Fruit fly (Drosophila melanogaster): Measurements from ENCODE around the gene CG3168.

- TF ChIP-seq cnc (optimal IDR thresholded peaks at IDR 0.05) (no peak), CG1620 (GFP tag; optimal IDR thresholded peaks at IDR 0.05) (no peak), kay (GFP tag; ENCODE audit: borderline replicate concordance) (no peak), CG33017 (tag; optimal IDR thresholded peaks at IDR 0.05) (no peak), toe (GFP tag; optimal IDR thresholded peaks at IDR 0.05) (no peak), Mnt (GFP tag; optimal IDR thresholded peaks at IDR 0.05) (no peak), CG11617 (GFP tag; optimal IDR thresholded peaks at IDR 0.05) (no peak), Clk (GFP tag; optimal IDR thresholded peaks at IDR 0.05) (no peak), CG14711 (tag; optimal IDR thresholded peaks at IDR 0.05) (no peak), ovo (GFP tag; optimal IDR thresholded peaks at IDR 0.05) (no peak), tj (GFP tag; optimal IDR thresholded peaks at IDR 0.05) (no peak), CG12768 (GFP tag; optimal IDR thresholded peaks at IDR 0.05) (no peak), Hr96 (GFP tag; optimal IDR thresholded peaks at IDR 0.05) (no peak), bab1 (GFP tag; optimal IDR thresholded peaks at IDR 0.05) (no peak)
Observed at dm6 chrX:6778780-6779179, 39.0 kb upstream of the CG3168 start.
